Fruit fly (Drosophila melanogaster): ENCODE data around the gene GckIII.

- TF ChIP-seq Met (GFP tag; optimal IDR thresholded peaks at IDR 0.05) (no peak), CG31627 (GFP tag; optimal IDR thresholded peaks at IDR 0.05) (no peak), CG34406 (GFP tag; optimal IDR thresholded peaks at IDR 0.05) (peak; percentile 20), eg (GFP tag; IDR thresholded peaks at IDR 0.05) (0 out of 3 replicates have a peak, but pooled peaks have one; percentile 5), cyc (GFP tag; optimal IDR thresholded peaks at IDR 0.05) (no peak), CG11294 (GFP tag; IDR thresholded peaks at IDR 0.05) (no peak), CG6163 (GFP tag; IDR thresholded peaks at IDR 0.05) (no peak), CG7368 (GFP tag; optimal IDR thresholded peaks at IDR 0.05) (no peak)
These were observed 36.4 kb upstream of the GckIII start for dm6 chr3R:17048867-17049266.

All from whole organism, prepupa.